Fruit fly (Drosophila melanogaster) whole organism: ENCODE results near the gene Msp300.
A peak's percentile ranks its signal among the peaks of the same experiment; 100 is the strongest.

Source experiments
- CG8478 ChIP-seq: fragments of >200 bp; optimal IDR thresholded peaks from 2 replicates; lab custom pipeline; 2018; ENCODE audit warnings: inconsistent platforms
- Dll ChIP-seq: fragments of >200 bp; optimal IDR thresholded peaks from 2 replicates; lab custom pipeline; 2017
- EcR ChIP-seq, 2 experiments: fragments of >200 bp; optimal IDR thresholded peaks; 2 replicates each; lab custom pipeline; 2017; ENCODE audit warnings: missing biosample characterization in 2 of 2, missing genetic modification characterization in 2 of 2, missing genetic modification reagents in 2 of 2
- pan ChIP-seq: fragments of >200 bp; optimal IDR thresholded peaks from 2 replicates; lab custom pipeline; 2017
- psq ChIP-seq: fragments of >200 bp; optimal IDR thresholded peaks from 2 replicates; lab custom pipeline; 2017
- usp ChIP-seq: fragments of >200 bp; optimal IDR thresholded peaks from 2 replicates; lab custom pipeline; 2017; ENCODE audit warnings: missing biosample characterization, missing genetic modification characterization, mixed read lengths

The Msp300 gene

DNA sequence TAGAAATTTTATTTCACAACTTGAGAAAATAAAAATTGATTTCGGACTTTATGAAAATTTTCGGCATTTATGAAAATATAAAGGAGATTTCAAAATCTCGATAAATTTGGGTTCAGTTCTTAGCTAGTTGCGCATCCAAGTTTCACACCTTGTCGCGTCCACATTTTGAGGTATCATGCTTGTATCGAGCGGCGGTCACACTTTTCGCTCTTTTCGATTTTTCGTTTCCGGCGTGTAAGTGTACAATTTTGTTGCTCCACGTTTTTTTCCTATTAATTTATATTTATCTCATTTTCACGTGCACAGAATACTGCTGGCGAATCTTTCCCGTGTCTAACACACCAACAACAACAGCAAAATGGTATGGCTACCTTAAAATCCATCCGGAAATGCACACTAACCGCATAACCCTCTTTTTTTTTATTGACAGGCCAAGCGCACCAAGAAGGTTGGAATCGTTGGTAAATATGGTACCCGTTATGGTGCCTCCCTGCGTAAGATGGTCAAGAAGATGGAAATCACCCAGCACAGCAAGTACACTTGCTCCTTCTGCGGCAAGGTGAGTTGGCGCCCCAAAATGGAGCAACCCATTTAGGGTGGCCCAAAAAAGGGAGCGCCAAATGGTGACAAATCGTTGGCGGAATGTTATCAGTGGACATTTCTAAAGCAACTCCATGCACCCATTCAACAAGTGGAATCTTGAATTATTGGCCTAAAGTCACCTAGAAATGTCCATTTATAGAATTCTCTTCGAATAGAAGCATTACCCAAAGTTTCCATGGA is 29.7 kb upstream of the Msp300 start, which contains the start of gene RpL37A:
TSS of gene RpL37A (plus strand) at position 161 of the 783 bp plus-strand sequence.
- no peak for TF ChIP-seq CG8478
- no peak for TF ChIP-seq EcR (GFP tag; optimal IDR thresholded peaks at IDR 0.05; lab: Kevin White, UChicago)
- no peak for TF ChIP-seq usp (GFP tag; lab: Kevin White, UChicago)
- no peak for TF ChIP-seq Dll
- no peak for TF ChIP-seq pan (lab: Kevin White, UChicago)
- TF ChIP-seq psq, result no peak

DNA sequence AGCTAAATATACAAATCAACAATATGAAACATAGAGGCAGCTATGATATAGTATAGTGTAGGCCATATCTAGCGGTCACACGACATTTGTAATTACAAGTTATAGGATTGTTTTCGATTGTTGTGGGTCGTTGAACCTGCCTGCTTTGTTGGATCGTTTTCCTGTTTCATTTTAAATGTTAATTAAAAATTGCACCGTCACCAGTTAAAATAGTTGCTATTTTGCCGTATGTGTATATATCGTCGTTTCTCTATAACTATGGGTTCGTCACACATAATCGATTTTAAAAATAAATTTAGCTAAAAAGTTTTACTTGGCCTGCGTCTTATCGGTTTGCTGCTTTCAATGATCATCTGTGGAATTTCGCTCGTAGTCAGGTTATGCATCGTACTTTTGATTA is 28.3 kb upstream of the Msp300 start:
- TF ChIP-seq pan (lab: Kevin White, UChicago) (no peak), psq (no peak), EcR (GFP tag; optimal IDR thresholded peaks at IDR 0.05; lab: Kevin White, UChicago) (no peak), usp (GFP tag; lab: Kevin White, UChicago) (no peak)

DNA sequence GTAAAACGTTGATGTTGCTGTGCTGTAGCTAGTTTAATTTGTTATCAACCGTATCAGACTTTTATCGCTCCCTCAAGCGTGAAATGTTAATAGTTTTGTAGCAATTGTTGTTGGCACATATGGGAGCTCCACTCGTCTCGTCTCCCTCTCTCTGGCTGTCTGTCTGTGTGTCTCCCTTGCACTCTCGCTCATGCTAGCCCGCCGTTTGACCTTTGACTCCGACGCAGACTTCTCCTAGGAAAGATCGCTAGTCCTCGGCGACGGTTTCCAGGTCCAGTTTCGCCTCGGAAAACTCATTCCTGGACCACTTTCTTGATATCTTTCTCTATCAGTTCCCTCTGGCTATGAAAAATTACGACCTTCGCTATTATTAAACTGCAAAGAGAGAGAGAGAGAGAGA is 21.5 kb upstream of the Msp300 start:
- TF ChIP-seq EcR (GFP tag; optimal IDR thresholded peaks at IDR 0.05; lab: Kevin White, UChicago), result no peak
- TF ChIP-seq psq, result no peak
- TF ChIP-seq Dll, result no peak
- TF ChIP-seq CG8478, result no peak
- TF ChIP-seq usp (GFP tag; lab: Kevin White, UChicago), result no peak
- no peak for TF ChIP-seq pan (lab: Kevin White, UChicago)

DNA sequence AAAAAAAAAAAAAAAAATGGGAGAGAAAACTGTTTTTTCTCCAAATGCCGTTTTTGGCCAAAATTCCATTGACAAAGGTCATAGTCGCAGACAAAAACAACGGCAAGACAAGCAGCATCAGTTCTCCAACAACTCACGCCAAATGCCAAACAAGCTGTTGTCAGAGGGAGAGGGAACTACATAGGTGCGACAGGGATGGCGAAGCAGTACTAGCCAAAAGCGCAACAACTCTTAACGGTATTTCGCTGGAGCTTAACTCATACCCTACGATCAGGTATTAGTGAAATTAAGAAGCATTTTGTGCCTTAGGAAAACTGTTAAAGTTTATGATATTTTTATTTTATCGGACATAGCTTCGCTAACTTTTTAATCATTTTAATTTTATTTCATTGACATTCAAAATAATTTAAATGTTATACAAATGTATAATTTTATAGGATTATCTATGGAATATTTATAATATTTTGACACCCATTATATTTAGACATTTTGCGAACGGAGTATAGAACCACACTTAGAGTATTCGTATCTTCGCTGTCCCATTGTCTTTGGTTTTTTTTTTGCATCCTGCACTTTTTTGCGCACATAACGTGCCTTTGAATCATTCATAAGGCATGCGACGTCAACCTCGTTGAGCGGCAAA is 20.3 kb upstream of the Msp300 start:
- TF ChIP-seq pan (lab: Kevin White, UChicago) (no peak), CG8478 (no peak), EcR (GFP tag; optimal IDR thresholded peaks at IDR 0.05; lab: Kevin White, UChicago) (no peak), Dll (no peak), psq (no peak), usp (GFP tag; lab: Kevin White, UChicago) (no peak)

- TF ChIP-seq Dll (no peak), EcR (GFP tag; optimal IDR thresholded peaks at IDR 0.05; lab: Kevin White, UChicago) (peak in 1 of 2 experiments; percentile 18)
These were observed 16.0 kb upstream of the Msp300 start for dm6 chr2L:5084586-5085257.

dm6 chr2L:5085561-5085960 is 15.1 kb upstream of the Msp300 start:
- TF ChIP-seq EcR (GFP tag; optimal IDR thresholded peaks at IDR 0.05; lab: Kevin White, UChicago) (no peak), Dll (no peak), usp (GFP tag; lab: Kevin White, UChicago) (no peak), pan (lab: Kevin White, UChicago) (no peak), CG8478 (no peak), psq (no peak)

DNA sequence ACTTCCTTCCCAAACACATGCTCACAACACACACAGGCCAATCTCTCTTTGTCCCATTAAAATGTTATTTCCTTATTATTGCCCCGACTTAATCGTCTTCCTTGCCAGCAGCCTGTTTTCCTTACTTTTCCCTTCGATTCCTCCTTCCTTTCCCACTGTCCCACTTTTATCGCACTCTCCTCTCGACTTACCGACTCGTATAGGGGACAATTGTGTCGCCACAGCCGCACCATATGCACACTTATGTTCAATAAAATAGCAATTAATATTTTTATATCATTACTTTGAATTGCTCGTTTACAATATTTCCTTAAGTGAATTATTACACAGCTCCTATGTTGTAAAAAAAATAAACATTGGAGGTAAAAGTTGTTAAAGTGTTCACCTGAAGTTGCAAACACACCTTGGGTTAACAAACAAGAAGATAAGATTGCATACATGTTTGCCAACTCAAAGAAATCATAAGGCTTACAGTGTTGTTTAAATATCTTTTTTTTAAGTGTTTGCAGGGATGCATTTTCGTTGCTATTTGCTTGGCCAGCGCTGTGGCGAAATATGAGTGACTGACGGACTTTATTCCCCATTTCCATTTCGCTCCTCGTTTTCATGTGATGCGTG is 13.7 kb upstream of the Msp300 start:
- TF ChIP-seq Dll, result no peak
- TF ChIP-seq psq, result no peak
- no peak for TF ChIP-seq usp (GFP tag; lab: Kevin White, UChicago)
- no peak for TF ChIP-seq pan (lab: Kevin White, UChicago)

- TF ChIP-seq Dll (no peak), EcR (GFP tag; optimal IDR thresholded peaks at IDR 0.05; lab: Kevin White, UChicago) (no peak), pan (lab: Kevin White, UChicago) (no peak), usp (GFP tag; lab: Kevin White, UChicago) (no peak), CG8478 (no peak), psq (no peak)
These were observed 11.9 kb upstream of the Msp300 start for dm6 chr2L:5088649-5089270.

DNA sequence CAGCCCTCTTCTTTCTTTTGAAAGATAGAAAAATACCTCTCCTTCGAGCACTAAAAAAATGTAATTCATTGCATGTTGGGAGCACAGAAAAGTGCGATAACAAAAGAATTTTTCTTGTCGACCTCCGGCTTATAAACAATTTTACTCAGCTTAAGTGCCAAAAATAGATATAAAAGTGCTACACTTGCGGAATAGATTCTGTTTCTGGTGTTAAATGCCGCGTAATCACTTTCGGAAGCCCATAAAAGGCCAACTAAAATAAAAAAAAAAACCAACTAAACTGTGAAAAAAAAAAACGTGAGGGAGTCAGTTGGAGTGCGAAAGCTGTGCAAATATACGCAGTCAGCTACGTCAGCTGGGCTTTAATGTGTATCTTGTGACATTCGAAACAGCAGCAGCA is 11.0 kb upstream of the Msp300 start:
- no peak for TF ChIP-seq EcR (GFP tag; optimal IDR thresholded peaks at IDR 0.05; lab: Kevin White, UChicago)
- no peak for TF ChIP-seq psq
- TF ChIP-seq Dll, result no peak
- no peak for TF ChIP-seq pan (lab: Kevin White, UChicago)
- TF ChIP-seq CG8478, result no peak
- TF ChIP-seq usp (GFP tag; lab: Kevin White, UChicago), result no peak

DNA sequence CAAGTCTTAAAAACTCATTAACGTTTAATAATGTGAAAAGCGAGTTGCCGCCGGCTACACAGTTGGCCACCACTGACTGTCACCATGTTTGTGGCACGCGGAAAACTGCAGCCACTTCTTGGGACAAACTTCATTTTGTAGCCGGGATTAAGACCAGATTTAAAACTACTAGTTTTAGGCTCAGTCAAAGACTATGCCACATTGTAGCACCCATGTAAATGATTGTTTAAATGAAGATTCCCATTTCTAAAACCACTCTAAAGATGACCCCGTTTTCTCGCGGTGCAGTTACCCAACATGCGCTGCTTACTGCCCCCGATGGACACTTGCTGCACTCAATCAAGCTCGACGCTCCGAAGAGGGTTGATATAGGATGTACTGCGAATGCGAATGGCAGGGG is 10.3 kb upstream of the Msp300 start:
- TF ChIP-seq CG8478, result no peak
- TF ChIP-seq pan (lab: Kevin White, UChicago), result no peak
- no peak for TF ChIP-seq EcR (GFP tag; optimal IDR thresholded peaks at IDR 0.05; lab: Kevin White, UChicago)
- no peak for TF ChIP-seq psq
- TF ChIP-seq usp (GFP tag; lab: Kevin White, UChicago), result no peak
- TF ChIP-seq Dll, result no peak

dm6 chr2L:5092145-5092544 is 8.5 kb upstream of the Msp300 start:
- TF ChIP-seq usp (GFP tag; lab: Kevin White, UChicago), result no peak
- no peak for TF ChIP-seq pan (lab: Kevin White, UChicago)

DNA sequence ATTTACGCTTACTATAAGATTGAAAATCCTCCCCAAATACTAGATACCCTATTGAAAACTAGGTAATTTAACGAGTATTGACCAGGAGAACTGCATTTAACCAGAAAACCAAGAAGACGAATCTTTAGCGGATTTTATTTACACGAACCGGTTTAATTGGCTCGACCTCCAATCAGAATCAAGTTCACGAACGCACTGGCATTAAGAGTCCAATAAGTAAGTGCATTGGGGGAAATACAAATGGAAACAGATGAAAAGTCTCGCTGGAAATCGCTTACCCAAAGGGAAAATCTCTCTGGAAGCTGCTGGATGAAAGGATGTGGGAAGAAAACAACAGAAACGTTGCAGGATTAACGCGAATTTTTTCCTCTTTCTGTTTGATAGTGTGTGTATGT is 8.1 kb upstream of the Msp300 start:
- TF ChIP-seq usp (GFP tag; lab: Kevin White, UChicago), result no peak
- TF ChIP-seq CG8478, result no peak
- no peak for TF ChIP-seq psq
- no peak for TF ChIP-seq pan (lab: Kevin White, UChicago)
- TF ChIP-seq Dll, result no peak
- no peak for TF ChIP-seq EcR (GFP tag; optimal IDR thresholded peaks at IDR 0.05; lab: Kevin White, UChicago)
